Fruit fly (Drosophila melanogaster): ENCODE data around the gene CenB1A.

DNA sequence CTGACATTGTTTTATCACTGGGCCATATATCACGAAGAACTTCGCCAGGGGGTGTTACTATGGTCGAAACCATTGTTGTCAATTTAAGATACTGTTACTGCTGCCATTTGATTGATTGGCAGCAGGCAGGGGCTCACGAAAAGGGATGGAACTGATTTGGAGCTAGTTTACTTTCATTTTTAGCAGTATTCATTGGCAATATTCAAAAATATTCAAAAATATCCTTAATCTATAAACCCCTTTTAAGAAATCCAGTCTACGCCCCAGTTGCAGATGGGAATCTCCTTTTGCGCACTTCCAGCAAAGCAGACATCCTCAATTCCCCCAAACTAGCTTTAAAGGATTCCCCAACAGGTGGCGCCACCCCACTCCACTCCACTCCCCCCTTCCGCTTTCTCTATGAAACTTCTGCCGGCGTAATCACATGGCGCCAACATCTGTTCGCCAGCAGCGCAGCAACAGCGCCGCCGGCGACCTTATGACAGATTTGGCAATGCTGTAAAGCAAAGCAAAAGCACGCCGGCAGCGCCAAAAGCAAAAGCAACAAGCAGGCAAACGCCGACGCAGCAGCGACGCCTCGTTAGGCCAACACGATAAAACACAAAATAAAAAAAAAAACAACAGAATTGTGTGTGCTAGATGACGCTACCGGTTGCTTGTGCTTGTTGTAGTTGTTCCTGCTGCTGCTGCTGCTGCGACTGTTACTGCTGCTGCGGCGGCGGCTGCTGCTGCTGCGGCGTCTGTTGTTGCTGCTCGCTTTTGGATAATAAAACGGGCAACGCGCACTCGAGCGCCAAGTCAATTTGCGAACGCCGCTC, 49.5 kb downstream of the CenB1A start, which contains the start of gene Irk1:
- TF ChIP-seq CG8478 (optimal IDR thresholded peaks at IDR 0.05) (no peak), CTCF (optimal IDR thresholded peaks at IDR 0.05) (peak; percentile 60 to 70)
